Fruit fly (Drosophila melanogaster) whole organism, pupa: ENCODE results near the gene Akh.

ENCODE experiments used
- CG10348 ChIP-seq: fragments of 200-800 bp; sonication (Bioruptor generic); IDR thresholded peaks from 2 replicates; pipeline ENCODE4 v1.3.6; 2022; ENCODE audit warnings: missing biosample characterization, missing genetic modification characterization
- CG12605 ChIP-seq: fragments of 200-800 bp; sonication (Bioruptor generic); IDR thresholded peaks from 2 replicates; pipeline ENCODE4 v1.3.6; 2022; ENCODE audit warnings: missing biosample characterization, missing genetic modification characterization
- CG13204 ChIP-seq: fragments of 200-800 bp; sonication (Bioruptor generic); optimal IDR thresholded peaks from 2 replicates; lab custom pipeline; 2018; ENCODE audit warnings: missing biosample characterization, mild to moderate bottlenecking, missing genetic modification characterization, moderate library complexity
- CG14655 ChIP-seq: fragments of 200-800 bp; sonication (Bioruptor generic); optimal IDR thresholded peaks from 3 replicates; lab custom pipeline; 2017; ENCODE audit warnings: mild to moderate bottlenecking, missing biosample characterization, missing genetic modification reagents, missing genetic modification characterization
- CG15710 ChIP-seq: fragments of 200-800 bp; sonication (Bioruptor generic); optimal IDR thresholded peaks from 2 replicates; lab custom pipeline; 2018; ENCODE audit warnings: missing biosample characterization, mild to moderate bottlenecking, missing genetic modification characterization, moderate library complexity
- CG17806 ChIP-seq: fragments of 200-800 bp; sonication (Bioruptor generic); optimal IDR thresholded peaks from 2 replicates; lab custom pipeline; 2018; ENCODE audit warnings: missing biosample characterization, mild to moderate bottlenecking, missing genetic modification characterization, moderate library complexity
- CG32121 ChIP-seq: fragments of 200-800 bp; sonication (Bioruptor generic); IDR thresholded peaks from 2 replicates; pipeline ENCODE4 v1.3.6; 2022; ENCODE audit warnings: missing biosample characterization, missing genetic modification characterization
- CG34367 ChIP-seq: fragments of 200-800 bp; sonication (Bioruptor generic); optimal IDR thresholded peaks from 2 replicates; lab custom pipeline; 2018; ENCODE audit warnings: missing biosample characterization, mild to moderate bottlenecking, missing genetic modification characterization
- CG4496 ChIP-seq: fragments of 200-800 bp; sonication (Bioruptor generic); IDR thresholded peaks from 3 replicates; pipeline ENCODE4 v1.3.6; 2022; ENCODE audit warnings: missing biosample characterization, missing genetic modification characterization
- CG8159 ChIP-seq: fragments of 200-800 bp; sonication (Bioruptor generic); optimal IDR thresholded peaks from 3 replicates; lab custom pipeline; 2018; ENCODE audit warnings: missing biosample characterization, mild to moderate bottlenecking, missing genetic modification characterization, moderate library complexity
- CG8301 ChIP-seq: fragments of 200-800 bp; sonication (Bioruptor generic); optimal IDR thresholded peaks from 2 replicates; lab custom pipeline; 2018; ENCODE audit warnings: missing biosample characterization, mild to moderate bottlenecking, missing genetic modification characterization
- CG9948 ChIP-seq: fragments of 200-800 bp; sonication (Bioruptor generic); optimal IDR thresholded peaks from 2 replicates; lab custom pipeline; 2018; ENCODE audit warnings: missing biosample characterization, mild to moderate bottlenecking, missing genetic modification characterization, moderate library complexity
- D1 ChIP-seq: fragments of 200-800 bp; sonication (Bioruptor generic); optimal IDR thresholded peaks from 2 replicates; lab custom pipeline; 2018; ENCODE audit warnings: missing biosample characterization, mild to moderate bottlenecking, missing genetic modification characterization, moderate library complexity
- EcR ChIP-seq: fragments of 200-800 bp; sonication (Bioruptor generic); optimal IDR thresholded peaks from 3 replicates; lab custom pipeline; 2019; ENCODE audit warnings: missing biosample characterization, missing genetic modification characterization, mild to moderate bottlenecking, moderate library complexity, missing genetic modification reagents
- Ets98B ChIP-seq: fragments of 200-800 bp; sonication (Bioruptor generic); IDR thresholded peaks from 2 replicates; pipeline ENCODE4 v1.3.6; 2022; ENCODE audit warnings: missing biosample characterization, missing genetic modification characterization
- Pif1A ChIP-seq: fragments of 200-800 bp; sonication (Bioruptor generic); optimal IDR thresholded peaks from 3 replicates; lab custom pipeline; 2016; ENCODE audit warnings: missing biosample characterization, missing genetic modification characterization
- Pif1B ChIP-seq: fragments of 200-800 bp; sonication (Bioruptor generic); optimal IDR thresholded peaks from 3 replicates; lab custom pipeline; 2016; ENCODE audit warnings: missing biosample characterization, missing genetic modification characterization
- Snoo ChIP-seq: fragments of 200-800 bp; sonication (Bioruptor generic); optimal IDR thresholded peaks from 3 replicates; lab custom pipeline; 2017; ENCODE audit warnings: missing biosample characterization, mild to moderate bottlenecking, missing genetic modification characterization, inconsistent platforms
- fd96Ca ChIP-seq: fragments of 200-800 bp; sonication (Bioruptor generic); IDR thresholded peaks from 3 replicates; pipeline ENCODE4 v1.3.6; 2022; ENCODE audit warnings: missing biosample characterization, missing genetic modification characterization
- gl ChIP-seq: fragments of 200-800 bp; sonication (Bioruptor generic); optimal IDR thresholded peaks from 2 replicates; lab custom pipeline; 2018; ENCODE audit warnings: missing biosample characterization, mild to moderate bottlenecking, missing genetic modification characterization
- rn ChIP-seq: fragments of 200-800 bp; sonication (Bioruptor generic); IDR thresholded peaks from 2 replicates; pipeline ENCODE4 v1.3.6; 2022; ENCODE audit warnings: missing biosample characterization, missing genetic modification characterization

The Akh gene

DNA sequence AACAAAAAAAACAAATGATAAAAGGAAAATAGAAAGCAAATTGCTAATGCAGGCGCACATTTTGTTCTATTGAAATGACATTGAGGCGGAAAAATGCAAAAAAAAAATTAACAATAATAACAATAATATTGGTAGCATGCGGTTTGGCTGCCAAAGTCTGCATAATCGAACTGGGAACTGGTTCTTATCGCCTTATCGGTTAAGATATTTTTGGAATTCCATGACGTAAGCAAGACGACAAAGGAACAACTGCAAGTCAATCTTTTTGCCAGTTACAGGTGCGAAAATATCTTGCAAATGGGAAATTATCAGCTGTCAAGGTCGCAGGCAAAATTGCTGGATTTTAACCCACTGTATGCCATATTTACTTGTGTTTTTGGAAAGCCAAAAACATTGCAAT, 8.7 kb upstream of the Akh start:
- TF ChIP-seq Pif1A (GFP tag; lab: Kevin White, UChicago) = no peak
- TF ChIP-seq D1 (tag; lab: Kevin White, UChicago) = no peak
- TF ChIP-seq CG13204 (GFP tag; lab: Kevin White, UChicago) = no peak
- no peak for TF ChIP-seq CG17806 (tag; lab: Kevin White, UChicago)
- no peak for TF ChIP-seq CG4496 (GFP tag; lab: Robert Waterston, UW)
- no peak for TF ChIP-seq Ets98B (GFP tag; lab: Robert Waterston, UW)
- TF ChIP-seq CG9948 (tag; lab: Kevin White, UChicago) = no peak
- TF ChIP-seq EcR (GFP tag; lab: Kevin White, UChicago) = no peak
- TF ChIP-seq CG12605 (GFP tag; lab: Robert Waterston, UW) = no peak

DNA sequence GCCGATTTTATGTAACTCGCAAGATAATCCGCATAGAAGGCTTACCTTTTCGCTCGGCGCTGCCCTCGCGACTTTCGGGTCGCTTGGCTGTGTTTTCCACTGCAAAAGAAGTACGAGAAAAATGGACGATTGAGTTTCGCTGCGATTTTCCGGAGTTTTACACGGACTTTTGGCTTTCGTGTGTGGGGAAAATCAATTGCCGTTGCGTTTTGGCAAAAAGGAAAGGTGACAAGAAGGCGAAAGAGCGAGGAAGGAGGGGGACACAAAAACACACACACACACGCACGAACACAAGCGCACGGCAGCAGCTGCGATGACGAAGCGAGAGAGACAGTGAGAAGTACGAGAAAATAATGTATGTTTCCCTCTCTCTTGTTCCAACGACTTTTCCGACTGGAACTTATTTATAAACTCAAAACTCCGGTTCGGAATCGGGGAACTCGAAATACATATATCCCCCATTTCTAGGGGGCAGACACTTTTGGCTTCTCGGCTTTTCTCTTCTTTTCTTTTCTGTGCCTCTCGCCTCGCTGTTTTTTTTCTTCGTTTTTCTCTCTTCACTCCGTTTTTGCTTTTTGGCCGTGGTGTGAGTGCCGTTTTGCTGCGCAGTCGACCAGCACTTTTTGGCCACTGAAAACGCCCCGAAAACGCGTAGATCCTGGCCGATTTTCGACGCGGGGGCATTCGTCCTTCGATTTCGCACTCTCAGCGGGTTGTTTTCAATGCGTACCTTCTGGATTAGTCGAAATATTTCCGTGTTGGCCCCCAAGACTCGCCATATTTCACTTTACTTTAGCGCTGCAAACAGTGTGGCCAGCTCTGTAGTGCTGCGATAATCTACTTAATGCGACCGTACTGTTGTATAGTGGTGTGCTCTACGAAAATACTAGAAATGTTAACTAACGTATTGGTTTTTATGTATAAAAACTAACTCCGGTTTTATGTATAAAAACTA, 7.3 kb upstream of the Akh start, which contains the start of gene ens:
Gene ens (minus strand): TSS at position 827 of the 955 bp plus-strand sequence.
- TF ChIP-seq CG8159 (tag; lab: Kevin White, UChicago) (no peak), CG4496 (GFP tag; lab: Robert Waterston, UW) (no peak), Pif1A (GFP tag; lab: Kevin White, UChicago) (no peak), CG8301 (tag; lab: Kevin White, UChicago) (no peak), fd96Ca (GFP tag; lab: Robert Waterston, UW) (no peak), Pif1B (GFP tag; lab: Kevin White, UChicago) (no peak), CG12605 (GFP tag; lab: Robert Waterston, UW) (peak; percentile 17; the same call in 1 of the 2 replicates), CG15710 (peak; percentile 15), CG9948 (tag; lab: Kevin White, UChicago) (no peak), gl (peak; percentile 31), CG34367 (tag; lab: Kevin White, UChicago) (peak; percentile 2), rn (GFP tag; lab: Robert Waterston, UW) (no peak), CG10348 (no peak), CG17806 (tag; lab: Kevin White, UChicago) (no peak), CG32121 (peak; percentile 40), D1 (tag; lab: Kevin White, UChicago) (no peak), EcR (GFP tag; lab: Kevin White, UChicago) (peak; percentile 14), CG13204 (GFP tag; lab: Kevin White, UChicago) (no peak), Snoo (tag; lab: Kevin White, UChicago) (peak; percentile 20), Ets98B (GFP tag; lab: Robert Waterston, UW) (no peak), CG14655 (GFP tag; lab: Kevin White, UChicago) (no peak)

dm6 chr3L:4135857-4136256, 5.4 kb upstream of the Akh start, which contains the start of gene RfC4:
Gene RfC4 (minus strand): TSS chr3L:4136038.
- no peak for TF ChIP-seq CG8159 (tag; lab: Kevin White, UChicago)
- TF ChIP-seq CG14655 (GFP tag; lab: Kevin White, UChicago) = no peak
- TF ChIP-seq D1 (tag; lab: Kevin White, UChicago) = no peak
- no peak for TF ChIP-seq CG13204 (GFP tag; lab: Kevin White, UChicago)
- no peak for TF ChIP-seq Snoo (tag; lab: Kevin White, UChicago)
- no peak for TF ChIP-seq CG12605 (GFP tag; lab: Robert Waterston, UW)
- TF ChIP-seq CG10348 = no peak
- no peak for TF ChIP-seq CG17806 (tag; lab: Kevin White, UChicago)
- no peak for TF ChIP-seq CG32121
- TF ChIP-seq CG9948 (tag; lab: Kevin White, UChicago) = no peak

DNA sequence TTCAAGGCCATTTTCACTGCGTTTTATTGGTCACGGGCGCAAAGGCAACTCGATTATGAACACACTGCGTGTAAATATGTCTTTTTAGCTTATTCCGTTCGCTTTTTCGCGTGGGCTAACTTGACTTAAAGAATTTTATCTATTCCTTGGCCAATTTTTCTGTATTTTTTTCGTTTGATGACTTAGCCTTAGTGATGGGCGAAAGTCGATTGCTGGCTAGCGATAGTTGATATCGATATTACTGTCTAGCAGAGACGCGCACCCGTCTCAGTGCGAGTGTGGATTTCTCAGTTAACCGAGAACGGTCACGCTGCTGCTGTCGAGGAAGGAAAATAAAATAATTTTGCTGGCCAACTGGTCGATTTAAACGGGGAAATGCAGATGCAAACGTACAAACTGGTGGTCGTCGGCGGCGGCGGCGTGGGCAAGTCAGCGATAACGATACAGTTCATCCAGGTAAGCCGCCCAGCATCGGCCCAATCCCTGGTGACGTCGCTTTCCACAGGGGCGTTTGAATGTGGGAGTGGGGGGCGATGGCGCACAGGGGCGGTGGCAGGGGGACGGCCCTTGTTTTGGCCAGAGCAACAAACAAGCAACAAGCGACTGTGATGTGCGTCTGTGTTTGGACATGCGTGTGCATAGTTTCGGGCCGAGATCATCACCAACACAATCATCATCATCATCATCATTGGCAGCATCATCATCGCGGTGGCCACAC, 2.3 kb upstream of the Akh start, which contains the start of the genes Rop and Ras64B:
Gene Rop (minus strand): TSS at position 193 of the 718 bp plus-strand sequence.
Gene Ras64B (plus strand): TSS at position 273 of the 718 bp plus-strand sequence.
- TF ChIP-seq CG34367 (tag; lab: Kevin White, UChicago) (no peak), rn (GFP tag; lab: Robert Waterston, UW) (no peak), CG13204 (GFP tag; lab: Kevin White, UChicago) (no peak), Ets98B (GFP tag; lab: Robert Waterston, UW) (peak; percentile 23; the same call in 1 of the 2 replicates), CG15710 (peak; percentile 1), EcR (GFP tag; lab: Kevin White, UChicago) (peak; percentile 57)

- TF ChIP-seq EcR (GFP tag; lab: Kevin White, UChicago) = no peak
- TF ChIP-seq CG13204 (GFP tag; lab: Kevin White, UChicago) = no peak
- no peak for TF ChIP-seq rn (GFP tag; lab: Robert Waterston, UW)
- TF ChIP-seq CG32121 = no peak
- TF ChIP-seq Pif1B (GFP tag; lab: Kevin White, UChicago) = no peak
- TF ChIP-seq CG10348 = no peak
- TF ChIP-seq gl = no peak
- no peak for TF ChIP-seq Snoo (tag; lab: Kevin White, UChicago)
- TF ChIP-seq Ets98B (GFP tag; lab: Robert Waterston, UW) = no peak
- TF ChIP-seq CG14655 (GFP tag; lab: Kevin White, UChicago) = no peak
- TF ChIP-seq CG17806 (tag; lab: Kevin White, UChicago) = no peak
- no peak for TF ChIP-seq D1 (tag; lab: Kevin White, UChicago)
- TF ChIP-seq CG4496 (GFP tag; lab: Robert Waterston, UW) = no peak
- TF ChIP-seq CG8301 (tag; lab: Kevin White, UChicago) = no peak
- TF ChIP-seq CG12605 (GFP tag; lab: Robert Waterston, UW) = no peak
- no peak for TF ChIP-seq CG9948 (tag; lab: Kevin White, UChicago)
- no peak for TF ChIP-seq fd96Ca (GFP tag; lab: Robert Waterston, UW)
- no peak for TF ChIP-seq CG8159 (tag; lab: Kevin White, UChicago)
- no peak for TF ChIP-seq Pif1A (GFP tag; lab: Kevin White, UChicago)
- no peak for TF ChIP-seq CG34367 (tag; lab: Kevin White, UChicago)
These were observed 797 bp downstream of the Akh start, which contains the start of gene CG32260 for dm6 chr3L:4142064-4142463. Gene CG32260 (plus strand): TSS chr3L:4142364.
